Worm (Caenorhabditis elegans) whole organism, L2 larva: ENCODE data around the gene F28E10.1.

Experiments used
- F13H6.1 ChIP-seq: sonication (generic microtip); optimal IDR thresholded peaks from 2 replicates; lab custom pipeline; 2016; ENCODE audit warnings: missing genetic modification characterization, missing compliant biosample characterization
- alr-1 ChIP-seq: fragments of 150-350 bp; optimal IDR thresholded peaks from 2 replicates; lab custom pipeline; 2014; ENCODE audit warnings: missing biosample characterization, missing genetic modification characterization
- aly-2 ChIP-seq: fragments of 150-350 bp; optimal IDR thresholded peaks from 2 replicates; lab custom pipeline; 2014; ENCODE audit warnings: missing biosample characterization, missing genetic modification characterization
- blmp-1 ChIP-seq: sonication (generic microtip); optimal IDR thresholded peaks from 2 replicates; lab custom pipeline; 2017; ENCODE audit warnings: missing genetic modification characterization, mild to moderate bottlenecking, missing compliant biosample characterization, antibody characterized with exemption, moderate library complexity; ENCODE audit not compliant: insufficient read depth
- ceh-16 ChIP-seq: fragments of 150-350 bp; optimal IDR thresholded peaks from 2 replicates; lab custom pipeline; 2014; ENCODE audit warnings: missing biosample characterization, missing genetic modification characterization
- crh-2 ChIP-seq: sonication (generic microtip); optimal IDR thresholded peaks from 2 replicates; lab custom pipeline; 2017; ENCODE audit warnings: missing biosample characterization, missing genetic modification characterization
- egl-27 ChIP-seq: sonication (generic microtip); optimal IDR thresholded peaks from 3 replicates; lab custom pipeline; 2017; ENCODE audit warnings: missing biosample characterization, missing genetic modification reagents, missing genetic modification characterization
- elt-1 ChIP-seq: fragments of 150-350 bp; optimal IDR thresholded peaks from 2 replicates; lab custom pipeline; 2014; ENCODE audit warnings: missing biosample characterization, missing genetic modification characterization
- elt-3 ChIP-seq: sonication (generic microtip); optimal IDR thresholded peaks from 2 replicates; lab custom pipeline; 2017; ENCODE audit warnings: missing biosample characterization, missing genetic modification characterization
- fos-1 ChIP-seq: fragments of 150-350 bp; optimal IDR thresholded peaks from 2 replicates; lab custom pipeline; 2014; ENCODE audit warnings: missing biosample characterization, missing genetic modification characterization
- lin-11 ChIP-seq: fragments of 150-350 bp; sonication (generic microtip); optimal IDR thresholded peaks from 2 replicates; lab custom pipeline; 2014; ENCODE audit warnings: missing biosample characterization, missing genetic modification characterization, inconsistent platforms, mixed read lengths
- lin-13 ChIP-seq: fragments of 150-350 bp; optimal IDR thresholded peaks from 2 replicates; lab custom pipeline; 2014; ENCODE audit warnings: missing biosample characterization, missing genetic modification reagents, missing genetic modification characterization
- lin-39 ChIP-seq: fragments of 150-350 bp; optimal IDR thresholded peaks from 2 replicates; lab custom pipeline; 2014; ENCODE audit warnings: missing biosample characterization, missing genetic modification reagents, missing genetic modification characterization
- lsy-2 ChIP-seq, 2 experiments: fragments of 150-350 bp in 1 of 2; sonication (generic microtip) in 1 of 2; optimal IDR thresholded peaks; 2 replicates each; lab custom pipeline; 2014 to 2017; ENCODE audit warnings: missing biosample characterization in 2 of 2, missing genetic modification characterization in 2 of 2
- mab-5 ChIP-seq: fragments of 150-350 bp; optimal IDR thresholded peaks from 2 replicates; lab custom pipeline; 2014; ENCODE audit warnings: missing biosample characterization, missing genetic modification characterization
- mdl-1 ChIP-seq, 2 experiments: fragments of 150-350 bp in 1 of 2; sonication (generic microtip) in 1 of 2; optimal IDR thresholded peaks; 2 replicates each; lab custom pipeline; 2017; ENCODE audit warnings: missing biosample characterization in 2 of 2, missing genetic modification characterization in 2 of 2
- nhr-11 ChIP-seq: fragments of 150-350 bp; optimal IDR thresholded peaks from 2 replicates; lab custom pipeline; 2014; ENCODE audit warnings: missing biosample characterization, missing genetic modification characterization
- nhr-12 ChIP-seq: fragments of 150-350 bp; optimal IDR thresholded peaks from 2 replicates; lab custom pipeline; 2014; ENCODE audit warnings: missing biosample characterization, missing genetic modification characterization
- nhr-21 ChIP-seq: fragments of 150-350 bp; optimal IDR thresholded peaks from 2 replicates; lab custom pipeline; 2014; ENCODE audit warnings: missing biosample characterization, missing genetic modification characterization
- nhr-237 ChIP-seq: fragments of 150-350 bp; optimal IDR thresholded peaks from 2 replicates; lab custom pipeline; 2014; ENCODE audit warnings: missing biosample characterization, missing genetic modification characterization
- nhr-6 ChIP-seq: fragments of 150-350 bp; optimal IDR thresholded peaks from 2 replicates; lab custom pipeline; 2014; ENCODE audit warnings: missing biosample characterization, missing genetic modification characterization
- nhr-77 ChIP-seq: fragments of 150-350 bp; optimal IDR thresholded peaks from 2 replicates; lab custom pipeline; 2014; ENCODE audit warnings: missing biosample characterization, missing genetic modification characterization
- sem-4 ChIP-seq: fragments of 150-350 bp; optimal IDR thresholded peaks from 2 replicates; lab custom pipeline; 2014; ENCODE audit warnings: missing biosample characterization, missing genetic modification reagents, missing genetic modification characterization
- skn-1 ChIP-seq: sonication (generic microtip); optimal IDR thresholded peaks from 2 replicates; lab custom pipeline; 2017; ENCODE audit warnings: missing biosample characterization, missing genetic modification characterization
- sma-3 ChIP-seq: sonication (generic microtip); optimal IDR thresholded peaks from 2 replicates; lab custom pipeline; 2016; ENCODE audit warnings: missing genetic modification reagents, missing genetic modification characterization, missing compliant biosample characterization
- sma-9 ChIP-seq, 2 experiments: fragments of 150-350 bp in 1 of 2; sonication (generic microtip) in 1 of 2; optimal IDR thresholded peaks; 2 replicates each; lab custom pipeline; 2014 to 2016; ENCODE audit warnings: missing genetic modification characterization in 2 of 2, mild to moderate bottlenecking in 1 of 2, missing biosample characterization in 1 of 2, missing compliant biosample characterization in 1 of 2, missing genetic modification reagents in 1 of 2, moderate library complexity in 1 of 2
- snpc-4 ChIP-seq: fragments of 150-350 bp; optimal IDR thresholded peaks from 2 replicates; lab custom pipeline; 2014; ENCODE audit warnings: missing biosample characterization, missing genetic modification characterization
- unc-55 ChIP-seq: fragments of 150-350 bp; sonication (generic microtip); optimal IDR thresholded peaks from 3 replicates; lab custom pipeline; 2014; ENCODE audit warnings: missing biosample characterization, missing genetic modification reagents, missing genetic modification characterization
- unc-62 ChIP-seq: fragments of 150-350 bp; optimal IDR thresholded peaks from 2 replicates; lab custom pipeline; 2014; ENCODE audit warnings: missing biosample characterization, missing genetic modification reagents, missing genetic modification characterization
- zag-1 ChIP-seq: fragments of 150-350 bp; optimal IDR thresholded peaks from 2 replicates; lab custom pipeline; 2014; ENCODE audit warnings: missing biosample characterization, missing genetic modification characterization
- ztf-1 ChIP-seq: fragments of 200-800 bp; sonication (Bioruptor generic); conservative IDR thresholded peaks from 2 replicates; pipeline ENCODE4 v1.3.6; 2022; ENCODE audit warnings: missing genetic modification characterization, missing compliant biosample characterization
- ztf-11 ChIP-seq: sonication (generic microtip); optimal IDR thresholded peaks from 2 replicates; lab custom pipeline; 2017; ENCODE audit warnings: missing biosample characterization, missing genetic modification characterization

Gene F28E10.1

ce11 chrIV:4526724-4527123 is 41.9 kb upstream of the F28E10.1 start:
- TF ChIP-seq nhr-6 (tag; lab: Kevin White, UChicago), result no peak
- no peak for TF ChIP-seq aly-2 (tag; lab: Kevin White, UChicago)
- TF ChIP-seq mdl-1 (tag; optimal IDR thresholded peaks at IDR 0.05; lab: Kevin White, UChicago), result no peak
- no peak for TF ChIP-seq unc-55 (GFP tag; lab: Kevin White, UChicago)
- no peak for TF ChIP-seq skn-1 (tag; lab: Kevin White, UChicago)
- TF ChIP-seq nhr-12 (tag; lab: Kevin White, UChicago), result no peak
- no peak for TF ChIP-seq nhr-11 (tag; lab: Kevin White, UChicago)
- no peak for TF ChIP-seq zag-1
- TF ChIP-seq sma-3 (GFP tag; lab: Kevin White, UChicago), result no peak

DNA sequence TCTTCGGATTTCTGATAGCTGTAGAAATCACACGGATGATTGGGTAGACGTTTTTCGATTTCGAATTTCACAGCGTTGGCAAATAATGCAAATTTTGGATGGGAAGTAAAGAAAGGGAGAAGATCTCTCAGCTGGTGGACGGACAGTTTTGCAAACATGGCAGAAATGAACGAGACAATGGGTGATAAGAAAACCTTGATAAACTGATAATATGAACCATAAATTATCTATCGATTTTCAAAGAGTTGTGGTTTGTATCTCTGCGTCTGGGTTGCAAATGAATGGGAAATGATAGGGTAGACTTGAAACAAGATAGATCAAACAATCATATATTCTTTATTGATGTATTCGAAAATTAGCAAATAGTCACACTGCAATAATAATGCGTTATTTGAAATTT is 38.5 kb upstream of the F28E10.1 start, which contains the start of gene ZK185.3:
ZK185.3 (minus strand) TSS at position 263 of the 400 bp plus-strand sequence.
- TF ChIP-seq lin-13 (GFP tag; lab: Kevin White, UChicago) (no peak), sem-4 (no peak), blmp-1 (tag; lab: Kevin White, UChicago) (no peak), snpc-4 (tag; lab: Kevin White, UChicago) (no peak), fos-1 (tag; lab: Kevin White, UChicago) (peak; percentile 77), nhr-11 (tag; lab: Kevin White, UChicago) (no peak), sma-9 (GFP tag; optimal IDR thresholded peaks at IDR 0.05; lab: Kevin White, UChicago) (peak; percentile 35), sma-9 (tag; optimal IDR thresholded peaks at IDR 0.05; lab: Kevin White, UChicago) (no peak)

ce11 chrIV:4533025-4533424 is 35.6 kb upstream of the F28E10.1 start, which contains the start of gene ZK185.4:
Gene ZK185.4 (minus strand): TSS chrIV:4533125.
- no peak for TF ChIP-seq aly-2 (tag; lab: Kevin White, UChicago)
- TF ChIP-seq nhr-12 (tag; lab: Kevin White, UChicago), result no peak

- TF ChIP-seq zag-1 (no peak), lin-11 (tag; lab: Kevin White, UChicago) (no peak), unc-62 (GFP tag; lab: Kevin White, UChicago) (no peak), alr-1 (tag; lab: Kevin White, UChicago) (no peak), crh-2 (tag; lab: Kevin White, UChicago) (no peak), unc-55 (GFP tag; lab: Kevin White, UChicago) (no peak), ztf-1 (no peak), nhr-21 (tag; lab: Kevin White, UChicago) (no peak), mab-5 (no peak), nhr-237 (tag; lab: Kevin White, UChicago) (no peak), nhr-12 (tag; lab: Kevin White, UChicago) (no peak), elt-3 (tag; lab: Kevin White, UChicago) (no peak), ceh-16 (tag; lab: Kevin White, UChicago) (no peak), nhr-11 (tag; lab: Kevin White, UChicago) (no peak), lsy-2 (tag; optimal IDR thresholded peaks at IDR 0.05; lab: Kevin White, UChicago) (no peak)
These were observed 32.4 kb upstream of the F28E10.1 start, which contains the start of gene ZK185.2 for ce11 chrIV:4536247-4536646. Gene ZK185.2 (plus strand): TSS chrIV:4536547.

- TF ChIP-seq snpc-4 (tag; lab: Kevin White, UChicago) (peak; percentile 86), egl-27 (no peak)
These were observed 30.0 kb upstream of the F28E10.1 start for ce11 chrIV:4538672-4539071.

- TF ChIP-seq F13H6.1, result no peak
These were observed 27.4 kb upstream of the F28E10.1 start for ce11 chrIV:4541195-4541594.

ce11 chrIV:4542972-4543371 is 25.7 kb upstream of the F28E10.1 start:
- no peak for TF ChIP-seq blmp-1 (tag; lab: Kevin White, UChicago)
- TF ChIP-seq elt-1, result no peak
- no peak for TF ChIP-seq lin-39 (tag; lab: Kevin White, UChicago)
- no peak for TF ChIP-seq nhr-77 (tag; lab: Kevin White, UChicago)
- TF ChIP-seq ztf-11 (tag; lab: Kevin White, UChicago), result no peak
- TF ChIP-seq skn-1 (tag; lab: Kevin White, UChicago), result no peak
